Worm (Caenorhabditis elegans) whole organism, L1 larva: ENCODE results near the gene T26G10.3.

Experiments used
- C34B4.2 ChIP-seq: sonication (generic microtip); optimal IDR thresholded peaks from 2 replicates; lab custom pipeline; 2017; ENCODE audit warnings: mild to moderate bottlenecking, missing genetic modification characterization, missing compliant biosample characterization
- ceh-82 ChIP-seq, 3 experiments: fragments of 150-350 bp in 1 of 3; sonication (generic microtip) in 2 of 3; optimal IDR thresholded peaks; 2 replicates each; lab custom pipeline; 2014 to 2017; ENCODE audit warnings: missing biosample characterization in 3 of 3, missing genetic modification characterization in 3 of 3
- efl-1 ChIP-seq, 4 experiments: fragments of 150-350 bp; optimal IDR thresholded peaks in 3 of 4; peaks in 1 of 4; 1 replicate in 1 of 4; 2 replicates in 3 of 4; lab custom pipeline; 2014; ENCODE audit warnings: missing biosample characterization in 2 of 4, missing genetic modification characterization in 2 of 4, missing genetic modification reagents in 2 of 4
- elt-3 ChIP-seq, 6 experiments: fragments of 150-350 bp in 1 of 6; sonication (generic microtip); optimal IDR thresholded peaks; 2 replicates each; lab custom pipeline; 2017 to 2018; ENCODE audit warnings: missing biosample characterization in 6 of 6, missing genetic modification characterization in 6 of 6, inconsistent platforms in 1 of 6
- fos-1 ChIP-seq: fragments of 150-350 bp; optimal IDR thresholded peaks from 2 replicates; lab custom pipeline; 2014; ENCODE audit warnings: missing biosample characterization, missing genetic modification characterization
- hlh-17 ChIP-seq: fragments of 200-800 bp; sonication (Bioruptor generic); optimal IDR thresholded peaks from 2 replicates; lab custom pipeline; 2018; ENCODE audit warnings: missing genetic modification characterization, mild to moderate bottlenecking, missing compliant biosample characterization, moderate library complexity, borderline replicate concordance
- lsy-2 ChIP-seq, 2 experiments: fragments of 150-350 bp; optimal IDR thresholded peaks; 2 replicates each; lab custom pipeline; 2014; ENCODE audit warnings: missing biosample characterization in 2 of 2, missing genetic modification characterization in 2 of 2
- nhr-237 ChIP-seq: fragments of 150-350 bp; optimal IDR thresholded peaks from 2 replicates; lab custom pipeline; 2014; ENCODE audit warnings: missing biosample characterization, missing genetic modification characterization
- snpc-4 ChIP-seq: fragments of 150-350 bp; optimal IDR thresholded peaks from 2 replicates; lab custom pipeline; 2014; ENCODE audit warnings: missing biosample characterization, missing genetic modification characterization
- swsn-7 ChIP-seq: sonication (generic microtip); optimal IDR thresholded peaks from 2 replicates; lab custom pipeline; 2016; ENCODE audit warnings: missing genetic modification characterization, missing compliant biosample characterization
- unc-130 ChIP-seq: fragments of 150-350 bp; optimal IDR thresholded peaks from 2 replicates; lab custom pipeline; 2017; ENCODE audit warnings: missing biosample characterization, missing genetic modification characterization, inconsistent platforms

DNA sequence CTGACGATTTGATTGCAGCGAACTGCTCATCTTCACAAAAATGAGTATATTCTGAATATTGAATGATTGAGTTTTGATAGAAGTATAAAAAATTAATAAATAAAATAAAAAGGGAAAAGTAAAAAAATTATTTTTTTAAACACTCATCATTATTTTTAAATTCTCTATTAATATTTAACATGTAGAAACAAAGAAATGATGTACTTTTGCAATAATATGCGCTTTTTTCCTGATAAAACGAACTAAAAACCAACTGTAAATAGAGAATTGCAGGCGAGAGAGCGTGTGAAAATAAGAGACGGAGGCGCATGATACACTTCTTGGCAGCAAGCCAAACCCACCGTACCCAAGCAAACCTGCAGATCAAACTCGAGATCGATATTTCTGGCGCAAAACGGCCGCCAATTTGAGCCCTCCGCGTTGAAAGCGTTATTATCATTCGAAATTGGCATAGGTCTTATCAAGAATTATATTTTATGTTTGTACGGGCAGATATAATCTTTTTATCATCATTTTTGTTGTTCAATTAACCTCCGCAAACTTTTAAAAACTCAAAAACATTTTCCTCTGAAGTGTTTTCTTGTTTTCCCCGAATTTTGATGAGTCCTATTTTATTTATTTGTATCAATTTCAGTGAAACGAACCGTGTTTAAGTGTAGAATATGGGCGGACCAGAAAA is 42.9 kb upstream of the T26G10.3 start, which contains the start of the genes rheb-1 and spk-1:
- TF ChIP-seq lsy-2 (tag; optimal IDR thresholded peaks at IDR 0.05; lab: Kevin White, UChicago) (peak; percentile 99), efl-1 (optimal IDR thresholded peaks at IDR 0.05; lab: Kevin White, UChicago) (peak; percentile 83 to 84), efl-1 (GFP tag; optimal IDR thresholded peaks at IDR 0.05 in 1 of 2; lab: Kevin White, UChicago) (peak; percentile 69 to 97), snpc-4 (tag; lab: Kevin White, UChicago) (peak; percentile 40), hlh-17 (no peak), swsn-7 (tag; lab: Kevin White, UChicago) (peak; percentile 90), unc-130 (tag; lab: Kevin White, UChicago) (peak; percentile 81), nhr-237 (tag; lab: Kevin White, UChicago) (peak; percentile 61), C34B4.2 (tag; lab: Kevin White, UChicago) (no peak), ceh-82 (tag; optimal IDR thresholded peaks at IDR 0.05; lab: Kevin White, UChicago) (peak; percentile 75 to 89 (median 75)), fos-1 (peak; percentile 77), elt-3 (tag; optimal IDR thresholded peaks at IDR 0.05; lab: Kevin White, UChicago) (peak in 3 of 6 experiments; percentile 54 to 62 (median 59))
